Fruit fly (Drosophila melanogaster) whole organism, embryonic: ENCODE results near the gene Eig71Ei.

Experiments
- Ada2b ChIP-seq: fragments of 200-800 bp; sonication (Bioruptor generic); IDR thresholded peaks from 2 replicates; pipeline ENCODE4 v1.3.6; 2022; ENCODE audit warnings: missing biosample characterization, missing genetic modification characterization
- C15 ChIP-seq: fragments of 200-800 bp; sonication (Bioruptor generic); IDR thresholded peaks from 3 replicates; pipeline ENCODE4 v1.3.6; 2022; ENCODE audit warnings: missing biosample characterization, missing genetic modification characterization
- CG10543 ChIP-seq: fragments of 200-800 bp; sonication (Bioruptor generic); optimal IDR thresholded peaks from 3 replicates; lab custom pipeline; 2017; ENCODE audit warnings: missing biosample characterization, mild to moderate bottlenecking, missing genetic modification characterization, moderate library complexity
- CG10959 ChIP-seq: fragments of 200-800 bp; sonication (Bioruptor generic); IDR thresholded peaks from 2 replicates; pipeline ENCODE4 v1.3.6; 2022; ENCODE audit warnings: missing biosample characterization, missing genetic modification characterization
- CG11247 ChIP-seq: fragments of 200-800 bp; sonication (Bioruptor generic); IDR thresholded peaks from 2 replicates; pipeline ENCODE4 v1.3.6; 2022; ENCODE audit warnings: missing biosample characterization, missing genetic modification characterization
- CG12942 ChIP-seq: fragments of 200-800 bp; sonication (Bioruptor generic); optimal IDR thresholded peaks from 3 replicates; lab custom pipeline; 2016; ENCODE audit warnings: missing biosample characterization, missing genetic modification characterization
- CG13123 ChIP-seq: fragments of 200-800 bp; sonication (Bioruptor generic); optimal IDR thresholded peaks from 2 replicates; lab custom pipeline; 2016; ENCODE audit warnings: missing biosample characterization, missing genetic modification characterization
- CG17802 ChIP-seq: fragments of 200-800 bp; sonication (Bioruptor generic); optimal IDR thresholded peaks from 2 replicates; lab custom pipeline; 2018; ENCODE audit warnings: missing biosample characterization, mild to moderate bottlenecking, missing genetic modification characterization, moderate library complexity
- CG17912 ChIP-seq: fragments of 200-800 bp; sonication (Bioruptor generic); optimal IDR thresholded peaks from 2 replicates; lab custom pipeline; 2018; ENCODE audit warnings: missing biosample characterization, mild to moderate bottlenecking, missing genetic modification characterization
- CG18764 ChIP-seq: fragments of 200-800 bp; sonication (Bioruptor generic); optimal IDR thresholded peaks from 3 replicates; lab custom pipeline; 2016; ENCODE audit warnings: missing biosample characterization, missing genetic modification characterization
- CG2889 ChIP-seq: fragments of 200-800 bp; sonication (Bioruptor generic); IDR thresholded peaks from 3 replicates; pipeline ENCODE4 v1.3.6; 2022; ENCODE audit warnings: missing biosample characterization, missing genetic modification characterization
- CG30403 ChIP-seq: fragments of 200-800 bp; sonication (Bioruptor generic); optimal IDR thresholded peaks from 3 replicates; lab custom pipeline; 2016; ENCODE audit warnings: missing biosample characterization, missing genetic modification characterization
- CG31388 ChIP-seq: fragments of 200-800 bp; sonication (Bioruptor generic); optimal IDR thresholded peaks from 2 replicates; lab custom pipeline; 2016; ENCODE audit warnings: missing biosample characterization, missing genetic modification characterization
- CG33213 ChIP-seq: fragments of 200-800 bp; sonication (Bioruptor generic); optimal IDR thresholded peaks from 3 replicates; lab custom pipeline; 2016; ENCODE audit warnings: missing biosample characterization, missing genetic modification characterization
- CG34224 ChIP-seq: fragments of 200-800 bp; sonication (Bioruptor generic); IDR thresholded peaks from 3 replicates; pipeline ENCODE4 v1.3.6; 2022; ENCODE audit warnings: missing biosample characterization, missing genetic modification characterization; ENCODE audit not compliant: partially characterized antibody
- CG6854 ChIP-seq: fragments of 200-800 bp; sonication (Bioruptor generic); optimal IDR thresholded peaks from 3 replicates; lab custom pipeline; 2017; ENCODE audit warnings: missing biosample characterization, mild to moderate bottlenecking, missing genetic modification characterization
- CG7963 ChIP-seq: fragments of 200-800 bp; sonication (Bioruptor generic); IDR thresholded peaks from 3 replicates; pipeline ENCODE4 v1.3.6; 2022; ENCODE audit warnings: missing biosample characterization, missing genetic modification characterization; ENCODE audit not compliant: partially characterized antibody
- CG8089 ChIP-seq: fragments of 200-800 bp; sonication (Bioruptor generic); optimal IDR thresholded peaks from 3 replicates; lab custom pipeline; 2016; ENCODE audit warnings: missing biosample characterization, missing genetic modification characterization
- CG9437 ChIP-seq: fragments of 200-800 bp; sonication (Bioruptor generic); optimal IDR thresholded peaks from 2 replicates; lab custom pipeline; 2018; ENCODE audit warnings: missing biosample characterization, mild to moderate bottlenecking, missing genetic modification characterization
- Chrac-16 ChIP-seq: fragments of 200-800 bp; sonication (Bioruptor generic); optimal IDR thresholded peaks from 3 replicates; lab custom pipeline; 2016; ENCODE audit warnings: missing biosample characterization, missing genetic modification characterization
- Dek ChIP-seq: fragments of 200-800 bp; sonication (Bioruptor generic); optimal IDR thresholded peaks from 3 replicates; lab custom pipeline; 2019; ENCODE audit warnings: missing biosample characterization, mild to moderate bottlenecking, missing genetic modification characterization, moderate library complexity
- Dll ChIP-seq: fragments of 200-800 bp; sonication (Bioruptor generic); IDR thresholded peaks from 4 replicates; pipeline ENCODE4 v1.3.6; 2022; ENCODE audit warnings: missing biosample characterization, missing genetic modification characterization; ENCODE audit not compliant: partially characterized antibody
- Dref ChIP-seq: fragments of 200-800 bp; sonication (Bioruptor generic); IDR thresholded peaks from 2 replicates; pipeline ENCODE4 v1.3.6; 2022; ENCODE audit warnings: missing biosample characterization, missing genetic modification characterization
- Eip74EF ChIP-seq, 2 experiments: fragments of 200-800 bp in 1 of 2; fragments of >200 bp in 1 of 2; sonication (Bioruptor generic) in 1 of 2; optimal IDR thresholded peaks; 2 replicates each; lab custom pipeline; 2017 to 2019; ENCODE audit warnings: missing biosample characterization in 2 of 2, missing genetic modification characterization in 2 of 2, mild to moderate bottlenecking in 1 of 2, moderate library complexity in 1 of 2
- HHEX ChIP-seq: fragments of 200-800 bp; sonication (Bioruptor generic); optimal IDR thresholded peaks from 3 replicates; lab custom pipeline; 2017; ENCODE audit warnings: missing biosample characterization, mild to moderate bottlenecking, missing genetic modification characterization, missing genetic modification reagents
- HLH4C ChIP-seq: fragments of 200-800 bp; sonication (Bioruptor generic); IDR thresholded peaks from 3 replicates; pipeline ENCODE4 v1.3.6; 2022; ENCODE audit warnings: missing biosample characterization, missing genetic modification characterization; ENCODE audit not compliant: partially characterized antibody
- Lpt ChIP-seq: fragments of >200 bp; optimal IDR thresholded peaks from 2 replicates; lab custom pipeline; 2018; ENCODE audit warnings: missing biosample characterization, missing genetic modification characterization
- NC2β ChIP-seq: fragments of 200-800 bp; sonication (Bioruptor generic); optimal IDR thresholded peaks from 2 replicates; lab custom pipeline; 2016; ENCODE audit warnings: missing biosample characterization, missing genetic modification characterization
- Pdp1 ChIP-seq, 2 experiments: fragments of 200-800 bp; sonication (Bioruptor generic); optimal IDR thresholded peaks; 3 replicates each; lab custom pipeline; 2016; ENCODE audit warnings: missing biosample characterization in 2 of 2, missing genetic modification characterization in 2 of 2, mild to moderate bottlenecking in 1 of 2, moderate library complexity in 1 of 2
- TFAM ChIP-seq: fragments of 200-800 bp; sonication (Bioruptor generic); optimal IDR thresholded peaks from 2 replicates; lab custom pipeline; 2017; ENCODE audit warnings: missing biosample characterization, missing genetic modification characterization, inconsistent platforms
- Tbp ChIP-seq: fragments of >200 bp; optimal IDR thresholded peaks from 2 replicates; lab custom pipeline; 2018; ENCODE audit warnings: missing biosample characterization, missing genetic modification characterization
- ab ChIP-seq: fragments of 200-800 bp; sonication (Bioruptor generic); optimal IDR thresholded peaks from 2 replicates; lab custom pipeline; 2016; ENCODE audit warnings: missing biosample characterization, missing genetic modification characterization
- bowl ChIP-seq: fragments of 200-800 bp; sonication (Bioruptor generic); IDR thresholded peaks from 2 replicates; pipeline ENCODE4 v1.3.6; 2022; ENCODE audit warnings: missing biosample characterization, missing genetic modification characterization
- cad ChIP-seq: fragments of >200 bp; optimal IDR thresholded peaks from 2 replicates; lab custom pipeline; 2017; ENCODE audit warnings: missing biosample characterization, missing genetic modification characterization
- cas ChIP-seq: fragments of 200-800 bp; sonication (Bioruptor generic); IDR thresholded peaks from 2 replicates; pipeline ENCODE4 v1.3.6; 2022; ENCODE audit warnings: missing biosample characterization, missing genetic modification characterization
- emc ChIP-seq: fragments of 200-800 bp; sonication (Bioruptor generic); optimal IDR thresholded peaks from 2 replicates; lab custom pipeline; 2016; ENCODE audit warnings: missing biosample characterization, missing genetic modification characterization
- en ChIP-seq: fragments of 200-800 bp; sonication (Bioruptor generic); optimal IDR thresholded peaks from 2 replicates; lab custom pipeline; 2016; ENCODE audit warnings: missing biosample characterization, missing genetic modification characterization
- fd64A ChIP-seq: fragments of 200-800 bp; sonication (Bioruptor generic); optimal IDR thresholded peaks from 3 replicates; lab custom pipeline; 2018; ENCODE audit warnings: missing biosample characterization, mild to moderate bottlenecking, missing genetic modification characterization
- gem ChIP-seq: fragments of 200-800 bp; sonication (Bioruptor generic); optimal IDR thresholded peaks from 2 replicates; lab custom pipeline; 2019; ENCODE audit warnings: missing biosample characterization, mild to moderate bottlenecking, missing genetic modification characterization, moderate library complexity
- gfzf ChIP-seq: fragments of 200-800 bp; sonication (Bioruptor generic); optimal IDR thresholded peaks from 2 replicates; lab custom pipeline; 2016; ENCODE audit warnings: missing biosample characterization, mild to moderate bottlenecking, missing genetic modification characterization, moderate library complexity
- maf-S ChIP-seq: fragments of 200-800 bp; sonication (Bioruptor generic); optimal IDR thresholded peaks from 2 replicates; lab custom pipeline; 2016; ENCODE audit warnings: missing biosample characterization, missing genetic modification characterization
- onecut ChIP-seq: fragments of 200-800 bp; sonication (Bioruptor generic); IDR thresholded peaks from 2 replicates; pipeline ENCODE4 v1.3.6; 2022; ENCODE audit warnings: missing biosample characterization, missing genetic modification characterization
- pfk ChIP-seq: fragments of 200-800 bp; sonication (Bioruptor generic); optimal IDR thresholded peaks from 2 replicates; lab custom pipeline; 2018; ENCODE audit warnings: missing biosample characterization, mild to moderate bottlenecking, missing genetic modification characterization, moderate library complexity
- slou ChIP-seq: fragments of 200-800 bp; sonication (Bioruptor generic); optimal IDR thresholded peaks from 3 replicates; lab custom pipeline; 2016; ENCODE audit warnings: missing biosample characterization, missing genetic modification characterization
- sqz ChIP-seq: fragments of 200-800 bp; sonication (Bioruptor generic); optimal IDR thresholded peaks from 3 replicates; lab custom pipeline; 2018; ENCODE audit warnings: missing biosample characterization, mild to moderate bottlenecking, missing genetic modification characterization
- sug ChIP-seq: fragments of 200-800 bp; optimal IDR thresholded peaks from 2 replicates; lab custom pipeline; 2019; ENCODE audit warnings: missing biosample characterization, mild to moderate bottlenecking, missing genetic modification characterization, moderate library complexity
- trh ChIP-seq: fragments of 200-800 bp; sonication (Bioruptor generic); optimal IDR thresholded peaks from 2 replicates; lab custom pipeline; 2016; ENCODE audit warnings: missing biosample characterization, missing genetic modification characterization
- vnd ChIP-seq: fragments of 200-800 bp; sonication (Bioruptor generic); IDR thresholded peaks from 3 replicates; pipeline ENCODE4 v1.3.6; 2022; ENCODE audit warnings: missing biosample characterization, missing genetic modification characterization; ENCODE audit not compliant: partially characterized antibody
- vvl ChIP-seq: fragments of 200-800 bp; sonication (Bioruptor generic); IDR thresholded peaks from 2 replicates; pipeline ENCODE4 v1.3.6; 2022; ENCODE audit warnings: missing biosample characterization, missing genetic modification characterization

The Eig71Ei gene

dm6 chr3L:15619626-15620247 is 39.8 kb upstream of the Eig71Ei start, which contains the start of gene Phs (continued):
- TF ChIP-seq cas (GFP tag; lab: Robert Waterston, UW) = peak; percentile 64; the same call in 1 of the 2 replicates
- TF ChIP-seq Dll (GFP tag; lab: Robert Waterston, UW) = peak; percentile 34; the same call in 1 of the 4 replicates
- peak; percentile 56 for TF ChIP-seq emc (GFP tag; lab: Kevin White, UChicago)
- peak; percentile 12 for TF ChIP-seq Dek
- TF ChIP-seq cad (GFP tag; lab: Kevin White, UChicago) = no peak
- TF ChIP-seq HHEX = peak; percentile 76
- peak; percentile 78 for TF ChIP-seq CG30403 (GFP tag; lab: Kevin White, UChicago)
- peak; percentile 79 for TF ChIP-seq CG18764 (GFP tag; lab: Kevin White, UChicago)
- peak; percentile 44 for TF ChIP-seq CG31388
- TF ChIP-seq gfzf (GFP tag; lab: Kevin White, UChicago) = peak; percentile 35
- TF ChIP-seq sug (tag; lab: Kevin White, UChicago) = peak; percentile 59
- 0 out of 3 replicates have a peak, but pooled peaks have one; percentile 20 for TF ChIP-seq CG34224
- TF ChIP-seq CG8089 = peak; percentile 76
- TF ChIP-seq fd64A (GFP tag; lab: Kevin White, UChicago) = peak; percentile 55
- no peak for TF ChIP-seq Lpt (GFP tag; lab: Kevin White, UChicago)
- TF ChIP-seq C15 = peak; percentile 51; the same call in 1 of the 3 replicates
- TF ChIP-seq NC2β (GFP tag; lab: Kevin White, UChicago) = peak; percentile 86
- TF ChIP-seq CG2889 (GFP tag; lab: Robert Waterston, UW) = no peak
- 0 out of 3 replicates have a peak, but pooled peaks have one; percentile 49 for TF ChIP-seq HLH4C
- peak; percentile 29 for TF ChIP-seq gem
- peak; percentile 69 to 87 for TF ChIP-seq Pdp1 (GFP tag; optimal IDR thresholded peaks at IDR 0.05; lab: Kevin White, UChicago)
- peak; percentile 91 for TF ChIP-seq CG11247 (GFP tag; lab: Robert Waterston, UW)
- TF ChIP-seq Ada2b (GFP tag; lab: Robert Waterston, UW) = no peak
- TF ChIP-seq CG10543 (GFP tag; lab: Kevin White, UChicago) = peak; percentile 69
- TF ChIP-seq CG9437 (GFP tag; lab: Kevin White, UChicago) = peak; percentile 44
- TF ChIP-seq CG17802 (tag; lab: Kevin White, UChicago) = peak; percentile 74
- peak; percentile 46 for TF ChIP-seq ab (GFP tag; lab: Kevin White, UChicago)
- TF ChIP-seq slou (GFP tag; lab: Kevin White, UChicago) = peak; percentile 59
- peak; percentile 88 for TF ChIP-seq vvl (GFP tag; lab: Robert Waterston, UW)
- TF ChIP-seq trh (GFP tag; lab: Kevin White, UChicago) = peak; percentile 52
- peak; percentile 28; the same call in 1 of the 2 replicates for TF ChIP-seq bowl (GFP tag; lab: Robert Waterston, UW)
- no peak for TF ChIP-seq Eip74EF (GFP tag; optimal IDR thresholded peaks at IDR 0.05; lab: Kevin White, UChicago)
- TF ChIP-seq vnd (GFP tag; lab: Robert Waterston, UW) = no peak
- peak; percentile 72 for TF ChIP-seq onecut
- no peak for TF ChIP-seq TFAM (GFP tag; lab: Kevin White, UChicago)
- peak; percentile 25 for TF ChIP-seq pfk (GFP tag; lab: Kevin White, UChicago)
- TF ChIP-seq CG13123 (GFP tag; lab: Kevin White, UChicago) = peak; percentile 62
- peak; percentile 86 for TF ChIP-seq CG12942 (GFP tag; lab: Kevin White, UChicago)
- TF ChIP-seq Tbp (GFP tag; lab: Kevin White, UChicago) = no peak
- peak; percentile 87 for TF ChIP-seq maf-S (GFP tag; lab: Kevin White, UChicago)
- peak; percentile 84 for TF ChIP-seq Chrac-16 (GFP tag; lab: Kevin White, UChicago)
- peak; percentile 50 for TF ChIP-seq Dref
- peak; percentile 92 for TF ChIP-seq CG33213 (GFP tag; lab: Kevin White, UChicago)
- TF ChIP-seq sqz = peak; percentile 38
- peak; percentile 55; the same call in 1 of the 2 replicates for TF ChIP-seq CG10959 (GFP tag; lab: Robert Waterston, UW)
- peak; percentile 7 for TF ChIP-seq CG6854 (GFP tag; lab: Kevin White, UChicago)
- no peak for TF ChIP-seq CG7963 (GFP tag; lab: Robert Waterston, UW)
- TF ChIP-seq CG17912 (GFP tag; lab: Kevin White, UChicago) = peak; percentile 81
- TF ChIP-seq en (GFP tag; lab: Kevin White, UChicago) = peak; percentile 65
